Worm (Caenorhabditis elegans): ENCODE measurements around the gene srw-124.

Gene srw-124

DNA sequence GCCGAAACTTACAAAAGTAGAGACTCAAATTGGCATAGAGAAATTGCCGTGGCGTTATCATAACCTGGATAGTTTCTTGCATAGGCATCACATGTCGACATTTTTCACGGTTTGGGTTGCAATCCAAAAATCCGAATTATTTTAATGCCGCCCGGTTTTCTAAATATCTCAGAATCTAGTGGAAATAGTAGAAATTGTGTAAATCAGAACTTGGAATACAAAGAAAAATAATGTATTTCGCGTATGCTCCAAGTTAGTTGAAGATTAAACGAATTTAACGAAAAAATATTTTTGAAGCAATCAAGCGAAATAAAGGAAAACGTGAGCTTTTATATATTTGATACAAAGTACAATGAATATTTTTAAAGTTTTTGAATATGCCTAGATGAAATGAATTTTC is 15.5 kb upstream of the srw-124 start, which contains the start of gene srw-144:
srw-144 (minus strand) TSS at position 101 of the 400 bp plus-strand sequence.
- no peak for TF ChIP-seq lin-1 (GFP tag; IDR thresholded peaks at IDR 0.05)
- TF ChIP-seq lin-39 (tag; optimal IDR thresholded peaks at IDR 0.05) = no peak
- TF ChIP-seq lsy-2 (tag; optimal IDR thresholded peaks at IDR 0.05) = no peak
- no peak for TF ChIP-seq nhr-41 (GFP tag; IDR thresholded peaks at IDR 0.05)
- TF ChIP-seq cey-2 (tag; optimal IDR thresholded peaks at IDR 0.05; ENCODE audit: borderline replicate concordance, insufficient read depth) = no peak
- no peak for TF ChIP-seq dpl-1 (GFP tag; optimal IDR thresholded peaks at IDR 0.05)
- TF ChIP-seq madf-9 (GFP tag; conservative IDR thresholded peaks at IDR 0.05) = no peak
- TF ChIP-seq vab-7 (GFP tag; IDR thresholded peaks at IDR 0.05) = no peak
- no peak for TF ChIP-seq F49E8.2 (tag; optimal IDR thresholded peaks at IDR 0.05; ENCODE audit: borderline replicate concordance)
- TF ChIP-seq hmg-1.1 (GFP tag; IDR thresholded peaks at IDR 0.05) = no peak
- no peak for TF ChIP-seq gei-8 (GFP tag; optimal IDR thresholded peaks at IDR 0.05)
- no peak for TF ChIP-seq ztf-11 (tag; optimal IDR thresholded peaks at IDR 0.05)
- TF ChIP-seq ZK546.5 (tag; optimal IDR thresholded peaks at IDR 0.05) = no peak
- no peak for TF ChIP-seq set-16 (GFP tag; IDR thresholded peaks at IDR 0.05)
- no peak for TF ChIP-seq nhr-76 (tag; optimal IDR thresholded peaks at IDR 0.05)
- no peak for TF ChIP-seq zip-11 (GFP tag; IDR thresholded peaks at IDR 0.05)
- TF ChIP-seq lir-3 (tag; optimal IDR thresholded peaks at IDR 0.05) = no peak
- TF ChIP-seq snpc-1.2 (GFP tag; IDR thresholded peaks at IDR 0.05) = no peak
- TF ChIP-seq mes-2 (tag; optimal IDR thresholded peaks at IDR 0.05; ENCODE audit: poor library complexity, severe bottlenecking) = no peak

DNA sequence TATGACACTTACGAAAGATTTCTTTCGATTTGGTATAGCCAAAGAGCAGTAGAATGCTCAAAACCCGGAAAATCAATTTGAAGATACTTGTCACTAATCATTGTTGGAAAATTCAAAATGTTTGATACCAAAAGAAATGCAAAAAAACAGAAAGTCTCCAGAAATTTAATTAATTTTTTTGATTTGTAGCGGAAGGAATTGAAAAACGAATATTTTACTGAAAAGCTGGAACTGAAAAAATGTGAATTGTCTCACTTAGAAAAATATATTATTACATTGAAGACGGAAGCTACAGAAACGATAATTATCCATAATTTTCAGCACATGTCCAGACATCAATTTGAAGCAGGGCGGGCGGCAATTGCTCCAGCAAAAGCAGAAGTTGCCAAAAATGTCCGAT is 13.4 kb upstream of the srw-124 start, which contains the start of gene srw-138:
srw-138 (minus strand) TSS at position 101 of the 400 bp plus-strand sequence.
- TF ChIP-seq ceh-32 (tag; optimal IDR thresholded peaks at IDR 0.05; ENCODE audit: poor library complexity) (no peak), zip-11 (GFP tag; IDR thresholded peaks at IDR 0.05) (no peak), aly-2 (tag; optimal IDR thresholded peaks at IDR 0.05) (no peak), aha-1 (tag) (peak; percentile 40), unc-62 (GFP tag; optimal IDR thresholded peaks at IDR 0.05 in 1 of 2) (peak in 1 of 2 experiments; percentile 60), unc-62 (tag; optimal IDR thresholded peaks at IDR 0.05) (no peak)

ce11 chrV:2964786-2965185 is 11.6 kb upstream of the srw-124 start, which contains the start of gene srh-88:
srh-88 (minus strand) TSS chrV:2964886.
- TF ChIP-seq unc-39 (tag; optimal IDR thresholded peaks at IDR 0.05) (no peak), ceh-82 (tag; optimal IDR thresholded peaks at IDR 0.05) (no peak), saeg-2 (GFP tag; IDR thresholded peaks at IDR 0.05) (no peak), hlh-30 (tag; optimal IDR thresholded peaks at IDR 0.05; ENCODE audit: insufficient read depth) (no peak), ces-1 (GFP tag; optimal IDR thresholded peaks at IDR 0.05) (no peak), rbr-2 (tag; optimal IDR thresholded peaks at IDR 0.05) (no peak), unc-130 (GFP tag; optimal IDR thresholded peaks at IDR 0.05) (no peak), nhr-28 (tag; optimal IDR thresholded peaks at IDR 0.05) (no peak), daf-12 (tag; optimal IDR thresholded peaks at IDR 0.05) (no peak), nhr-102 (tag; optimal IDR thresholded peaks at IDR 0.05) (no peak), T20F7.1 (GFP tag; optimal IDR thresholded peaks at IDR 0.05) (no peak), mes-2 (tag; optimal IDR thresholded peaks at IDR 0.05; ENCODE audit: poor library complexity, severe bottlenecking) (no peak), T26A8.4 (GFP tag; IDR thresholded peaks at IDR 0.05) (no peak), madf-9 (GFP tag; conservative IDR thresholded peaks at IDR 0.05) (no peak), ceh-62 (tag; optimal IDR thresholded peaks at IDR 0.05) (no peak)

Data from whole organism, L4 larva.